Fruit fly (Drosophila melanogaster) whole organism, embryonic: ENCODE measurements around the gene CG11155.

Experiments used
- BEAF-32 ChIP-seq: fragments of 200-800 bp; sonication (Bioruptor generic); optimal IDR thresholded peaks from 3 replicates; lab custom pipeline; 2017; ENCODE audit warnings: missing biosample characterization, missing genetic modification characterization, mild to moderate bottlenecking, moderate library complexity, missing genetic modification reagents
- CG10431 ChIP-seq: fragments of 200-800 bp; sonication (Bioruptor generic); optimal IDR thresholded peaks from 3 replicates; lab custom pipeline; 2018; ENCODE audit warnings: missing biosample characterization, mild to moderate bottlenecking, missing genetic modification characterization
- CG10979 ChIP-seq: fragments of 200-800 bp; sonication (Bioruptor generic); optimal IDR thresholded peaks from 2 replicates; lab custom pipeline; 2018; ENCODE audit warnings: missing biosample characterization, mild to moderate bottlenecking, missing genetic modification characterization, moderate library complexity
- CG11398 ChIP-seq: fragments of 200-800 bp; sonication (Bioruptor generic); optimal IDR thresholded peaks from 2 replicates; lab custom pipeline; 2016; ENCODE audit warnings: missing biosample characterization, missing genetic modification characterization
- CG12659 ChIP-seq: fragments of 200-800 bp; sonication (Bioruptor generic); optimal IDR thresholded peaks from 3 replicates; lab custom pipeline; 2017; ENCODE audit warnings: mild to moderate bottlenecking, missing biosample characterization, missing genetic modification reagents, missing genetic modification characterization
- CG13624 ChIP-seq: fragments of 200-800 bp; sonication (Bioruptor generic); optimal IDR thresholded peaks from 2 replicates; lab custom pipeline; 2016; ENCODE audit warnings: missing biosample characterization, missing genetic modification characterization
- CG1647 ChIP-seq: fragments of 200-800 bp; sonication (Bioruptor generic); optimal IDR thresholded peaks from 3 replicates; lab custom pipeline; 2016; ENCODE audit warnings: missing biosample characterization, missing genetic modification characterization
- CG2678 ChIP-seq: fragments of 200-800 bp; sonication (Bioruptor generic); optimal IDR thresholded peaks from 3 replicates; lab custom pipeline; 2019; ENCODE audit warnings: missing biosample characterization, mild to moderate bottlenecking, missing genetic modification characterization, moderate library complexity
- CG30020 ChIP-seq: fragments of 200-800 bp; optimal IDR thresholded peaks from 2 replicates; lab custom pipeline; 2019; ENCODE audit warnings: missing biosample characterization, mild to moderate bottlenecking, missing genetic modification characterization, moderate library complexity
- CG33213 ChIP-seq: fragments of 200-800 bp; sonication (Bioruptor generic); optimal IDR thresholded peaks from 3 replicates; lab custom pipeline; 2016; ENCODE audit warnings: missing biosample characterization, missing genetic modification characterization
- CG33557 ChIP-seq: fragments of 200-800 bp; sonication (Bioruptor generic); optimal IDR thresholded peaks from 2 replicates; lab custom pipeline; 2019; ENCODE audit warnings: missing biosample characterization, mild to moderate bottlenecking, missing genetic modification characterization, moderate library complexity
- CG3407 ChIP-seq: fragments of 200-800 bp; sonication (Bioruptor generic); optimal IDR thresholded peaks from 2 replicates; lab custom pipeline; 2018; ENCODE audit warnings: missing biosample characterization, mild to moderate bottlenecking, missing genetic modification characterization
- CG43689 ChIP-seq: fragments of 200-800 bp; sonication (Bioruptor generic); IDR thresholded peaks from 2 replicates; pipeline ENCODE4 v1.3.6; 2022; ENCODE audit warnings: missing biosample characterization, missing genetic modification characterization
- CG4820 ChIP-seq: fragments of 200-800 bp; sonication (Bioruptor generic); optimal IDR thresholded peaks from 3 replicates; lab custom pipeline; 2016; ENCODE audit warnings: missing biosample characterization, missing genetic modification characterization
- CG7357 ChIP-seq: fragments of 200-800 bp; sonication (Bioruptor generic); IDR thresholded peaks from 3 replicates; pipeline ENCODE4 v1.3.6; 2022; ENCODE audit warnings: missing biosample characterization, missing genetic modification characterization
- CG8388 ChIP-seq: fragments of 200-800 bp; sonication (Bioruptor generic); optimal IDR thresholded peaks from 2 replicates; lab custom pipeline; 2019; ENCODE audit warnings: missing biosample characterization, mild to moderate bottlenecking, missing genetic modification characterization, moderate library complexity
- CoRest ChIP-seq: fragments of 200-800 bp; sonication (Bioruptor generic); optimal IDR thresholded peaks from 3 replicates; lab custom pipeline; 2018; ENCODE audit warnings: missing biosample characterization, mild to moderate bottlenecking, missing genetic modification characterization, moderate library complexity
- Elba2 ChIP-seq: fragments of 200-800 bp; sonication (Bioruptor generic); optimal IDR thresholded peaks from 3 replicates; lab custom pipeline; 2016; ENCODE audit warnings: missing biosample characterization, missing genetic modification characterization
- Fer3 ChIP-seq: fragments of 200-800 bp; sonication (Bioruptor generic); optimal IDR thresholded peaks from 2 replicates; lab custom pipeline; 2018; ENCODE audit warnings: missing biosample characterization, mild to moderate bottlenecking, missing genetic modification characterization, moderate library complexity
- GATAe ChIP-seq: fragments of 200-800 bp; sonication (Bioruptor generic); conservative IDR thresholded peaks from 2 replicates; pipeline ENCODE4 v1.3.6; 2022; ENCODE audit warnings: missing biosample characterization, missing genetic modification characterization
- Max ChIP-seq: fragments of 200-800 bp; sonication (Bioruptor generic); optimal IDR thresholded peaks from 2 replicates; lab custom pipeline; 2016; ENCODE audit warnings: missing biosample characterization, mild to moderate bottlenecking, missing genetic modification characterization
- Nf-YB ChIP-seq: fragments of 200-800 bp; sonication (Bioruptor generic); optimal IDR thresholded peaks from 3 replicates; lab custom pipeline; 2019; ENCODE audit warnings: missing biosample characterization, mild to moderate bottlenecking, missing genetic modification characterization, moderate library complexity
- Nf-YC ChIP-seq: fragments of 200-800 bp; optimal IDR thresholded peaks from 3 replicates; lab custom pipeline; 2019; ENCODE audit warnings: missing biosample characterization, mild to moderate bottlenecking, missing genetic modification characterization, moderate library complexity
- Rfx ChIP-seq: fragments of 200-800 bp; sonication (Bioruptor generic); IDR thresholded peaks from 2 replicates; pipeline ENCODE4 v1.3.6; 2022; ENCODE audit warnings: missing biosample characterization, missing genetic modification characterization
- Sin3A ChIP-seq: fragments of >200 bp; optimal IDR thresholded peaks from 2 replicates; lab custom pipeline; 2018
- Spps ChIP-seq: fragments of 200-800 bp; sonication (Bioruptor generic); optimal IDR thresholded peaks from 2 replicates; lab custom pipeline; 2018; ENCODE audit warnings: missing biosample characterization, mild to moderate bottlenecking, missing genetic modification characterization
- bigmax ChIP-seq: fragments of 200-800 bp; sonication (Bioruptor generic); optimal IDR thresholded peaks from 2 replicates; lab custom pipeline; 2018; ENCODE audit warnings: missing biosample characterization, mild to moderate bottlenecking, missing genetic modification characterization
- chm ChIP-seq: fragments of 200-800 bp; sonication (Bioruptor generic); IDR thresholded peaks from 2 replicates; pipeline ENCODE4 v1.3.6; 2022; ENCODE audit warnings: missing biosample characterization, missing genetic modification characterization
- dpn ChIP-seq, 2 experiments: fragments of 200-800 bp; sonication (Bioruptor generic); optimal IDR thresholded peaks; 3 replicates each; lab custom pipeline; 2016; ENCODE audit warnings: missing biosample characterization in 2 of 2, missing genetic modification characterization in 2 of 2
- esg ChIP-seq: fragments of 200-800 bp; sonication (Bioruptor generic); conservative IDR thresholded peaks from 2 replicates; pipeline ENCODE4 v1.3.6; 2022; ENCODE audit warnings: missing biosample characterization, missing genetic modification characterization
- eve ChIP-seq, 2 experiments: fragments of >200 bp; optimal IDR thresholded peaks; 2 replicates each; lab custom pipeline; 2017; ENCODE audit warnings: missing biosample characterization in 2 of 2, missing genetic modification characterization in 2 of 2
- exex ChIP-seq: fragments of 200-800 bp; sonication (Bioruptor generic); optimal IDR thresholded peaks from 4 replicates; lab custom pipeline; 2018; ENCODE audit warnings: missing biosample characterization, mild to moderate bottlenecking, missing genetic modification characterization, moderate library complexity
- gfzf ChIP-seq: fragments of 200-800 bp; sonication (Bioruptor generic); optimal IDR thresholded peaks from 2 replicates; lab custom pipeline; 2016; ENCODE audit warnings: missing biosample characterization, mild to moderate bottlenecking, missing genetic modification characterization, moderate library complexity
- gsb-n ChIP-seq: fragments of 200-800 bp; sonication (Bioruptor generic); optimal IDR thresholded peaks from 3 replicates; lab custom pipeline; 2018; ENCODE audit warnings: missing biosample characterization, mild to moderate bottlenecking, missing genetic modification characterization
- hkb ChIP-seq, 2 experiments: fragments of 200-800 bp in 1 of 2; fragments of >200 bp in 1 of 2; sonication (Bioruptor generic) in 1 of 2; IDR thresholded peaks in 1 of 2; optimal IDR thresholded peaks in 1 of 2; 2 replicates each; pipeline versions ENCODE4 v1.3.6 to Lab custom; 2017 to 2022; ENCODE audit warnings: missing biosample characterization in 1 of 2, missing genetic modification characterization in 1 of 2
- jumu ChIP-seq: fragments of 200-800 bp; sonication (Bioruptor generic); optimal IDR thresholded peaks from 3 replicates; lab custom pipeline; 2016; ENCODE audit warnings: missing biosample characterization, missing genetic modification characterization
- lola ChIP-seq, 3 experiments: fragments of >200 bp in 2 of 3; fragments of 200-800 bp in 1 of 3; sonication (Bioruptor generic) in 1 of 3; optimal IDR thresholded peaks; 2 replicates each; lab custom pipeline; 2017 to 2019; ENCODE audit warnings: missing biosample characterization in 3 of 3, missing genetic modification characterization in 3 of 3, mild to moderate bottlenecking in 1 of 3, moderate library complexity in 1 of 3
- mam ChIP-seq: fragments of 200-800 bp; sonication (Bioruptor generic); optimal IDR thresholded peaks from 3 replicates; lab custom pipeline; 2016; ENCODE audit warnings: missing biosample characterization, missing genetic modification characterization
- nmo ChIP-seq: fragments of 200-800 bp; sonication (Bioruptor generic); optimal IDR thresholded peaks from 2 replicates; lab custom pipeline; 2018; ENCODE audit warnings: missing biosample characterization, mild to moderate bottlenecking, missing genetic modification characterization, moderate library complexity
- odd ChIP-seq: fragments of 200-800 bp; sonication (Bioruptor generic); optimal IDR thresholded peaks from 2 replicates; lab custom pipeline; 2017; ENCODE audit warnings: missing biosample characterization, mild to moderate bottlenecking, missing genetic modification characterization
- onecut ChIP-seq: fragments of 200-800 bp; sonication (Bioruptor generic); IDR thresholded peaks from 2 replicates; pipeline ENCODE4 v1.3.6; 2022; ENCODE audit warnings: missing biosample characterization, missing genetic modification characterization
- org-1 ChIP-seq: fragments of 200-800 bp; sonication (Bioruptor generic); optimal IDR thresholded peaks from 2 replicates; lab custom pipeline; 2017; ENCODE audit warnings: missing biosample characterization, missing genetic modification characterization
- prd ChIP-seq, 3 experiments: fragments of >200 bp in 2 of 3; fragments of 200-800 bp in 1 of 3; sonication (Bioruptor generic) in 1 of 3; optimal IDR thresholded peaks in 2 of 3; IDR thresholded peaks in 1 of 3; 2 replicates in 2 of 3; 3 replicates in 1 of 3; pipeline versions ENCODE4 v1.3.6 to Lab custom; 2017 to 2022; ENCODE audit warnings: missing biosample characterization in 1 of 3, missing genetic modification characterization in 1 of 3
- sc ChIP-seq, 3 experiments: fragments of >200 bp in 2 of 3; fragments of 200-800 bp in 1 of 3; sonication (Bioruptor generic) in 1 of 3; optimal IDR thresholded peaks; 2 replicates in 2 of 3; 3 replicates in 1 of 3; lab custom pipeline; 2017; ENCODE audit warnings: mild to moderate bottlenecking in 1 of 3, missing biosample characterization in 1 of 3, missing genetic modification characterization in 1 of 3, missing genetic modification reagents in 1 of 3
- sd ChIP-seq: fragments of 200-800 bp; sonication (Bioruptor generic); optimal IDR thresholded peaks from 3 replicates; lab custom pipeline; 2018; ENCODE audit warnings: missing biosample characterization, mild to moderate bottlenecking, missing genetic modification characterization, moderate library complexity
- twi ChIP-seq: fragments of 200-800 bp; optimal IDR thresholded peaks from 2 replicates; lab custom pipeline; 2019; ENCODE audit warnings: missing biosample characterization, mild to moderate bottlenecking, missing genetic modification characterization, moderate library complexity
- vfl ChIP-seq: fragments of 200-800 bp; sonication (Bioruptor generic); optimal IDR thresholded peaks from 2 replicates; lab custom pipeline; 2016; ENCODE audit warnings: missing biosample characterization, missing genetic modification characterization
- vnd ChIP-seq: fragments of 200-800 bp; sonication (Bioruptor generic); IDR thresholded peaks from 3 replicates; pipeline ENCODE4 v1.3.6; 2022; ENCODE audit warnings: missing biosample characterization, missing genetic modification characterization; ENCODE audit not compliant: partially characterized antibody

Gene CG11155

DNA sequence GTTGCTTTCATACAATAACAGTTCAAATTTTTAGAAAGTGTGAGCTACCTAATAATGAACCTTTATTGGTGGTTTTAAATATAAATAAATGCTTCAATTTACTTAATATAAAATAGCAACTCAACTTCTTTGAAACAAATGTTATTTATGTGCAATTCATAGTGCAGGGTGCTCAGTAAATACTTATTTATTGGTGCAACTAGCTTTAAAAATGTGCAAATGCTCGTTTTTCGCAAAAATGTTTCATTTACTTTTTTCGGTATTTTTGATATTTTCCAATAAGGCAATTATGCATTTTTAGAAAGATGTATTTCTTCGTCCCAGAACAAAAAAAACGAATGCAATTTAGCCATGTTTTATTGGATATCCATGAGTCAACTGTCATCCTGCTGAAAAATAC is 18.3 kb downstream of the CG11155 start (continued):
- TF ChIP-seq eve (GFP tag; optimal IDR thresholded peaks at IDR 0.05; lab: Kevin White, UChicago) (peak in 1 of 2 experiments; percentile 26), CG33213 (no peak), odd (no peak), sc (optimal IDR thresholded peaks at IDR 0.05; lab: Kevin White, UChicago) (no peak), sc (GFP tag; optimal IDR thresholded peaks at IDR 0.05; lab: Kevin White, UChicago) (no peak), CG30020 (tag; lab: Kevin White, UChicago) (peak; percentile 91), Elba2 (GFP tag; lab: Kevin White, UChicago) (peak; percentile 47), CG2678 (tag; lab: Kevin White, UChicago) (no peak), CG8388 (GFP tag; lab: Kevin White, UChicago) (no peak), mam (GFP tag; lab: Kevin White, UChicago) (no peak), Nf-YC (tag; lab: Kevin White, UChicago) (no peak), CG7357 (GFP tag; lab: Robert Waterston, UW) (no peak), gfzf (GFP tag; lab: Kevin White, UChicago) (peak; percentile 17), hkb (optimal IDR thresholded peaks at IDR 0.05; lab: Kevin White, UChicago) (no peak), hkb (GFP tag; IDR thresholded peaks at IDR 0.05; lab: Robert Waterston, UW) (no peak), Spps (tag; lab: Kevin White, UChicago) (no peak), CG43689 (no peak), jumu (no peak), lola (GFP tag; optimal IDR thresholded peaks at IDR 0.05; lab: Kevin White, UChicago) (no peak), nmo (no peak), esg (GFP tag; lab: Robert Waterston, UW) (no peak), Rfx (GFP tag; lab: Robert Waterston, UW) (no peak), exex (tag; lab: Kevin White, UChicago) (no peak), chm (no peak), gsb-n (tag; lab: Kevin White, UChicago) (no peak)

DNA sequence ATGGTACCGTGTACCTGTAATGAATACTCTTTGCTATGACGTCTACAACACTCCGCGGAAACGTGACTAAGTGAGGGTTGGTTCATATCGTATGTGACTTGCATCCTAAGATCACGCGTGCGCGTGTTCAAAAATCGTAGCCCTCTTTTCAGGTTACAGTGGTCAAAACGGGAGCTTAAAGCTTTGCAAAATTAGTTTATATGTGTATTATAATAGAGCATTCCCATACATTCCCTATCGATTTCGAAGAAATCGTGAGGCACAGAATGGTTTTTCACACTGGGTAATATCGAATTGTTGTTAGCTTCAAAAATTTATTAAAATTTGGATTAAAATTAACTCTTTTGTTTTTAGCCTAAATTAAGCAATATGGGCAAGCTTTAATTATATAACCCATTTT is 20.1 kb downstream of the CG11155 start:
- TF ChIP-seq Max (GFP tag; lab: Kevin White, UChicago) (peak; percentile 19), Fer3 (no peak), CG10431 (GFP tag; lab: Kevin White, UChicago) (peak; percentile 15), Elba2 (GFP tag; lab: Kevin White, UChicago) (no peak), CG13624 (GFP tag; lab: Kevin White, UChicago) (no peak), prd (optimal IDR thresholded peaks at IDR 0.05; lab: Kevin White, UChicago) (no peak), prd (GFP tag; IDR thresholded peaks at IDR 0.05; lab: Robert Waterston, UW) (no peak), CG1647 (no peak), CG11398 (GFP tag; lab: Kevin White, UChicago) (no peak), CG10979 (tag; lab: Kevin White, UChicago) (no peak), onecut (GFP tag; lab: Robert Waterston, UW) (peak; percentile 58), vnd (GFP tag; lab: Robert Waterston, UW) (0 out of 3 replicates have a peak, but pooled peaks have one; percentile 43), gfzf (GFP tag; lab: Kevin White, UChicago) (peak; percentile 15), org-1 (GFP tag; lab: Kevin White, UChicago) (no peak), CG4820 (GFP tag; lab: Kevin White, UChicago) (no peak), bigmax (GFP tag; lab: Kevin White, UChicago) (no peak), CoRest (tag; lab: Kevin White, UChicago) (peak; percentile 20), CG2678 (tag; lab: Kevin White, UChicago) (no peak), CG33557 (GFP tag; lab: Kevin White, UChicago) (no peak), Nf-YB (GFP tag; lab: Kevin White, UChicago) (no peak), GATAe (GFP tag; lab: Robert Waterston, UW) (no peak), dpn (GFP tag; optimal IDR thresholded peaks at IDR 0.05; lab: Kevin White, UChicago) (peak in 1 of 2 experiments; percentile 24), CG3407 (no peak), sd (tag; lab: Kevin White, UChicago) (no peak), Sin3A (lab: Kevin White, UChicago) (no peak), vfl (GFP tag; lab: Kevin White, UChicago) (no peak), twi (tag; lab: Kevin White, UChicago) (no peak), CG8388 (GFP tag; lab: Kevin White, UChicago) (no peak), CG33213 (peak; percentile 67), CG12659 (GFP tag; lab: Kevin White, UChicago) (peak; percentile 43), BEAF-32 (peak; percentile 60)
